Fruit fly (Drosophila melanogaster) whole organism, embryonic: ENCODE measurements around the gene Npc2f.

Experiments used
- Bdp1 ChIP-seq: fragments of 200-800 bp; sonication (Bioruptor generic); optimal IDR thresholded peaks from 3 replicates; lab custom pipeline; 2016; ENCODE audit warnings: missing biosample characterization, missing genetic modification characterization
- Bgb ChIP-seq: fragments of 200-800 bp; sonication (Bioruptor generic); IDR thresholded peaks from 2 replicates; pipeline ENCODE4 v1.3.6; 2022; ENCODE audit warnings: missing biosample characterization, missing genetic modification characterization; ENCODE audit not compliant: partially characterized antibody
- Bteb2 ChIP-seq: fragments of 200-800 bp; sonication (Bioruptor generic); optimal IDR thresholded peaks from 2 replicates; lab custom pipeline; 2016; ENCODE audit warnings: missing biosample characterization, missing genetic modification characterization
- CG10431 ChIP-seq: fragments of 200-800 bp; sonication (Bioruptor generic); optimal IDR thresholded peaks from 3 replicates; lab custom pipeline; 2018; ENCODE audit warnings: missing biosample characterization, mild to moderate bottlenecking, missing genetic modification characterization
- CG11560 ChIP-seq: fragments of 200-800 bp; sonication (Bioruptor generic); IDR thresholded peaks from 3 replicates; pipeline ENCODE4 v1.3.6; 2022; ENCODE audit warnings: missing biosample characterization, missing genetic modification characterization
- CG11696 ChIP-seq: fragments of 200-800 bp; sonication (Bioruptor generic); IDR thresholded peaks from 2 replicates; pipeline ENCODE4 v1.3.6; 2022; ENCODE audit warnings: missing biosample characterization, missing genetic modification characterization
- CG12299 ChIP-seq: fragments of 200-800 bp; sonication (Bioruptor generic); optimal IDR thresholded peaks from 2 replicates; lab custom pipeline; 2018; ENCODE audit warnings: missing biosample characterization, mild to moderate bottlenecking, missing genetic modification characterization
- CG12391 ChIP-seq: fragments of 200-800 bp; sonication (Bioruptor generic); optimal IDR thresholded peaks from 3 replicates; lab custom pipeline; 2018; ENCODE audit warnings: missing biosample characterization, mild to moderate bottlenecking, missing genetic modification characterization, moderate library complexity
- CG13775 ChIP-seq: fragments of 200-800 bp; sonication (Bioruptor generic); optimal IDR thresholded peaks from 3 replicates; lab custom pipeline; 2017; ENCODE audit warnings: missing biosample characterization, mild to moderate bottlenecking, missing genetic modification characterization
- CG17359 ChIP-seq: fragments of 200-800 bp; sonication (Bioruptor generic); optimal IDR thresholded peaks from 3 replicates; lab custom pipeline; 2018; ENCODE audit warnings: missing biosample characterization, mild to moderate bottlenecking, missing genetic modification characterization, moderate library complexity
- CG17568 ChIP-seq: fragments of 200-800 bp; sonication (Bioruptor generic); optimal IDR thresholded peaks from 2 replicates; lab custom pipeline; 2018; ENCODE audit warnings: missing biosample characterization, mild to moderate bottlenecking, missing genetic modification characterization, moderate library complexity
- CG2129 ChIP-seq: fragments of 200-800 bp; sonication (Bioruptor generic); IDR thresholded peaks from 2 replicates; pipeline ENCODE4 v1.3.6; 2022; ENCODE audit warnings: missing biosample characterization, missing genetic modification characterization; ENCODE audit not compliant: partially characterized antibody
- CG2199 ChIP-seq: fragments of 200-800 bp; sonication (Bioruptor generic); IDR thresholded peaks from 3 replicates; pipeline ENCODE4 v1.3.6; 2022; ENCODE audit warnings: missing biosample characterization, missing genetic modification characterization
- CG3281 ChIP-seq: fragments of 200-800 bp; sonication (Bioruptor generic); optimal IDR thresholded peaks from 3 replicates; lab custom pipeline; 2017; ENCODE audit warnings: missing biosample characterization, mild to moderate bottlenecking, missing genetic modification characterization
- CG3847 ChIP-seq: fragments of 200-800 bp; sonication (Bioruptor generic); IDR thresholded peaks from 2 replicates; pipeline ENCODE4 v1.3.6; 2022; ENCODE audit warnings: missing biosample characterization, missing genetic modification characterization
- CG4424 ChIP-seq: fragments of 200-800 bp; sonication (Bioruptor generic); optimal IDR thresholded peaks from 3 replicates; lab custom pipeline; 2016; ENCODE audit warnings: missing biosample characterization, missing genetic modification characterization
- CG8359 ChIP-seq: fragments of 200-800 bp; sonication (Bioruptor generic); optimal IDR thresholded peaks from 2 replicates; lab custom pipeline; 2017; ENCODE audit warnings: missing biosample characterization, mild to moderate bottlenecking, missing genetic modification characterization, borderline replicate concordance
- Chrac-16 ChIP-seq: fragments of 200-800 bp; sonication (Bioruptor generic); optimal IDR thresholded peaks from 3 replicates; lab custom pipeline; 2016; ENCODE audit warnings: missing biosample characterization, missing genetic modification characterization
- Deaf1 ChIP-seq: fragments of 200-800 bp; optimal IDR thresholded peaks from 3 replicates; lab custom pipeline; 2019; ENCODE audit warnings: missing biosample characterization, mild to moderate bottlenecking, missing genetic modification characterization, moderate library complexity
- Doc2 ChIP-seq: fragments of 200-800 bp; sonication (Bioruptor generic); IDR thresholded peaks from 2 replicates; pipeline ENCODE4 v1.3.6; 2022; ENCODE audit warnings: missing biosample characterization, missing genetic modification characterization
- Dref ChIP-seq: fragments of 200-800 bp; sonication (Bioruptor generic); IDR thresholded peaks from 2 replicates; pipeline ENCODE4 v1.3.6; 2022; ENCODE audit warnings: missing biosample characterization, missing genetic modification characterization
- Fer3 ChIP-seq: fragments of 200-800 bp; sonication (Bioruptor generic); optimal IDR thresholded peaks from 2 replicates; lab custom pipeline; 2018; ENCODE audit warnings: missing biosample characterization, mild to moderate bottlenecking, missing genetic modification characterization, moderate library complexity
- HLH54F ChIP-seq: fragments of 200-800 bp; sonication (Bioruptor generic); optimal IDR thresholded peaks from 3 replicates; lab custom pipeline; 2016; ENCODE audit warnings: missing biosample characterization, missing genetic modification characterization
- Mrtf ChIP-seq: fragments of 200-800 bp; sonication (Bioruptor generic); IDR thresholded peaks from 3 replicates; pipeline ENCODE4 v1.3.6; 2022; ENCODE audit warnings: missing biosample characterization, missing genetic modification characterization
- NfI ChIP-seq: fragments of 200-800 bp; sonication (Bioruptor generic); optimal IDR thresholded peaks from 3 replicates; lab custom pipeline; 2018; ENCODE audit warnings: missing biosample characterization, mild to moderate bottlenecking, missing genetic modification characterization, moderate library complexity
- Sox102F ChIP-seq: fragments of 200-800 bp; sonication (Bioruptor generic); optimal IDR thresholded peaks from 2 replicates; lab custom pipeline; 2018; ENCODE audit warnings: missing biosample characterization, mild to moderate bottlenecking, missing genetic modification characterization, moderate library complexity
- Spps ChIP-seq: fragments of 200-800 bp; sonication (Bioruptor generic); optimal IDR thresholded peaks from 2 replicates; lab custom pipeline; 2018; ENCODE audit warnings: missing biosample characterization, mild to moderate bottlenecking, missing genetic modification characterization
- Sry-β ChIP-seq: fragments of 200-800 bp; sonication (Bioruptor generic); optimal IDR thresholded peaks from 2 replicates; lab custom pipeline; 2018; ENCODE audit warnings: missing biosample characterization, mild to moderate bottlenecking, missing genetic modification characterization, moderate library complexity
- ase ChIP-seq: fragments of 200-800 bp; sonication (Bioruptor generic); IDR thresholded peaks from 3 replicates; pipeline ENCODE4 v1.3.6; 2022; ENCODE audit warnings: missing biosample characterization, missing genetic modification characterization
- chif ChIP-seq, 2 experiments: fragments of 200-800 bp; sonication (Bioruptor generic); optimal IDR thresholded peaks; 3 replicates each; lab custom pipeline; 2016; ENCODE audit warnings: missing biosample characterization in 2 of 2, missing genetic modification characterization in 2 of 2
- dimm ChIP-seq: fragments of 200-800 bp; sonication (Bioruptor generic); IDR thresholded peaks from 2 replicates; pipeline ENCODE4 v1.3.6; 2022; ENCODE audit warnings: missing biosample characterization, missing genetic modification characterization
- dm ChIP-seq: fragments of 200-800 bp; sonication (Bioruptor generic); optimal IDR thresholded peaks from 3 replicates; lab custom pipeline; 2016; ENCODE audit warnings: missing biosample characterization, missing genetic modification characterization
- dpn ChIP-seq, 2 experiments: fragments of 200-800 bp; sonication (Bioruptor generic); optimal IDR thresholded peaks; 3 replicates each; lab custom pipeline; 2016; ENCODE audit warnings: missing biosample characterization in 2 of 2, missing genetic modification characterization in 2 of 2
- fu2 ChIP-seq: fragments of 200-800 bp; sonication (Bioruptor generic); optimal IDR thresholded peaks from 2 replicates; lab custom pipeline; 2016; ENCODE audit warnings: missing biosample characterization, missing genetic modification characterization
- gcm ChIP-seq: fragments of 200-800 bp; sonication (Bioruptor generic); optimal IDR thresholded peaks from 2 replicates; lab custom pipeline; 2019; ENCODE audit warnings: missing biosample characterization, mild to moderate bottlenecking, missing genetic modification characterization, moderate library complexity
- gro ChIP-seq: fragments of 200-800 bp; sonication (Bioruptor generic); optimal IDR thresholded peaks from 2 replicates; lab custom pipeline; 2016; ENCODE audit warnings: missing biosample characterization, missing genetic modification characterization
- ind ChIP-seq: fragments of 200-800 bp; sonication (Bioruptor generic); optimal IDR thresholded peaks from 3 replicates; lab custom pipeline; 2016; ENCODE audit warnings: missing biosample characterization, missing genetic modification characterization
- insv ChIP-seq, 2 experiments: fragments of 200-800 bp; sonication (Bioruptor generic); optimal IDR thresholded peaks; 3 replicates each; lab custom pipeline; 2016 to 2018; ENCODE audit warnings: missing biosample characterization in 2 of 2, missing genetic modification characterization in 2 of 2
- jigr1 ChIP-seq: fragments of 200-800 bp; sonication (Bioruptor generic); IDR thresholded peaks from 3 replicates; pipeline ENCODE4 v1.3.6; 2022; ENCODE audit warnings: missing biosample characterization, missing genetic modification characterization
- ken ChIP-seq: fragments of 200-800 bp; sonication (Bioruptor generic); IDR thresholded peaks from 3 replicates; pipeline ENCODE4 v1.3.6; 2022; ENCODE audit warnings: missing biosample characterization, missing genetic modification characterization
- nmo ChIP-seq: fragments of 200-800 bp; sonication (Bioruptor generic); optimal IDR thresholded peaks from 2 replicates; lab custom pipeline; 2018; ENCODE audit warnings: missing biosample characterization, mild to moderate bottlenecking, missing genetic modification characterization, moderate library complexity
- onecut ChIP-seq: fragments of 200-800 bp; sonication (Bioruptor generic); IDR thresholded peaks from 2 replicates; pipeline ENCODE4 v1.3.6; 2022; ENCODE audit warnings: missing biosample characterization, missing genetic modification characterization
- pan ChIP-seq, 4 experiments: fragments of >200 bp in 3 of 4; fragments of 200-800 bp in 1 of 4; sonication (Bioruptor generic) in 1 of 4; optimal IDR thresholded peaks in 3 of 4; IDR thresholded peaks in 1 of 4; 2 replicates each; pipeline versions ENCODE4 v1.3.6 to Lab custom; 2017 to 2022; ENCODE audit warnings: missing biosample characterization in 2 of 4, missing genetic modification characterization in 2 of 4, mixed read lengths in 1 of 4
- row ChIP-seq: fragments of 200-800 bp; sonication (Bioruptor generic); IDR thresholded peaks from 3 replicates; pipeline ENCODE4 v1.3.6; 2022; ENCODE audit warnings: missing biosample characterization, missing genetic modification characterization
- scrt ChIP-seq: fragments of 200-800 bp; sonication (Bioruptor generic); optimal IDR thresholded peaks from 2 replicates; lab custom pipeline; 2018; ENCODE audit warnings: missing biosample characterization, mild to moderate bottlenecking, missing genetic modification characterization, moderate library complexity
- stwl ChIP-seq: fragments of 200-800 bp; sonication (Bioruptor generic); optimal IDR thresholded peaks from 3 replicates; lab custom pipeline; 2018; ENCODE audit warnings: missing biosample characterization, mild to moderate bottlenecking, missing genetic modification characterization, moderate library complexity
- tna ChIP-seq: fragments of 200-800 bp; sonication (Bioruptor generic); IDR thresholded peaks from 2 replicates; pipeline ENCODE4 v1.3.6; 2022; ENCODE audit warnings: missing biosample characterization, missing genetic modification characterization; ENCODE audit not compliant: partially characterized antibody
- twi ChIP-seq: fragments of 200-800 bp; optimal IDR thresholded peaks from 2 replicates; lab custom pipeline; 2019; ENCODE audit warnings: missing biosample characterization, mild to moderate bottlenecking, missing genetic modification characterization, moderate library complexity
- usp ChIP-seq: fragments of >200 bp; optimal IDR thresholded peaks from 2 replicates; lab custom pipeline; 2017; ENCODE audit warnings: missing biosample characterization, missing genetic modification characterization
- zen ChIP-seq: fragments of 200-800 bp; sonication (Bioruptor generic); optimal IDR thresholded peaks from 3 replicates; lab custom pipeline; 2018; ENCODE audit warnings: missing biosample characterization, mild to moderate bottlenecking, missing genetic modification characterization, moderate library complexity

Gene Npc2f

dm6 chr3R:24188619-24189018 lies 50.9 kb downstream of the Npc2f start, which contains the start of gene CG5515 (continued):
- TF ChIP-seq CG12391 (peak; percentile 85), dpn (GFP tag; optimal IDR thresholded peaks at IDR 0.05; lab: Kevin White, UChicago) (peak in 1 of 2 experiments; percentile 82), gro (GFP tag; lab: Kevin White, UChicago) (peak; percentile 73), CG2129 (GFP tag; lab: Robert Waterston, UW) (no peak), fu2 (GFP tag; lab: Kevin White, UChicago) (peak; percentile 87), jigr1 (GFP tag; lab: Robert Waterston, UW) (peak; percentile 34; the same call in 1 of the 3 replicates), onecut (peak; percentile 77), CG13775 (peak; percentile 90), row (peak; percentile 93), Dref (GFP tag; lab: Robert Waterston, UW) (0 out of 2 replicates have a peak, but pooled peaks have one; percentile 31), CG12299 (tag; lab: Kevin White, UChicago) (peak; percentile 28), Bteb2 (peak; percentile 84), chif (GFP tag; optimal IDR thresholded peaks at IDR 0.05; lab: Kevin White, UChicago) (peak; percentile 73 to 79), NfI (peak; percentile 80), CG8359 (GFP tag; lab: Kevin White, UChicago) (no peak), tna (GFP tag; lab: Robert Waterston, UW) (peak; percentile 81), Spps (tag; lab: Kevin White, UChicago) (peak; percentile 20), CG17359 (tag; lab: Kevin White, UChicago) (peak; percentile 50), insv (GFP tag; optimal IDR thresholded peaks at IDR 0.05; lab: Kevin White, UChicago) (no peak), CG17568 (GFP tag; lab: Kevin White, UChicago) (no peak), Bdp1 (GFP tag; lab: Kevin White, UChicago) (peak; percentile 76), ken (GFP tag; lab: Robert Waterston, UW) (peak; percentile 93), CG10431 (GFP tag; lab: Kevin White, UChicago) (no peak), Chrac-16 (peak; percentile 69), twi (tag; lab: Kevin White, UChicago) (peak; percentile 41), Deaf1 (no peak), CG11696 (GFP tag; lab: Robert Waterston, UW) (peak; percentile 36; the same call in 1 of the 2 replicates), Fer3 (peak; percentile 48), ind (GFP tag; lab: Kevin White, UChicago) (peak; percentile 66), scrt (no peak), HLH54F (GFP tag; lab: Kevin White, UChicago) (peak; percentile 88), usp (no peak), ase (peak; percentile 83), zen (tag; lab: Kevin White, UChicago) (peak; percentile 79), Sry-β (no peak), gcm (GFP tag; lab: Kevin White, UChicago) (no peak), CG4424 (peak; percentile 68), pan (optimal IDR thresholded peaks at IDR 0.05; lab: Kevin White, UChicago) (no peak), pan (GFP tag; optimal IDR thresholded peaks at IDR 0.05 in 1 of 2, IDR thresholded peaks at IDR 0.05 in 1 of 2) (peak in 1 of 2 experiments; percentile 82), Doc2 (peak; percentile 75), CG3847 (GFP tag; lab: Robert Waterston, UW) (peak; percentile 91), CG11560 (peak; percentile 64; the same call in 2 of the 3 replicates), CG2199 (GFP tag; lab: Robert Waterston, UW) (no peak), Mrtf (GFP tag; lab: Robert Waterston, UW) (peak; percentile 73), dm (GFP tag; lab: Kevin White, UChicago) (peak; percentile 81), nmo (GFP tag; lab: Kevin White, UChicago) (peak; percentile 87), CG3281 (GFP tag; lab: Kevin White, UChicago) (peak; percentile 60), dimm (GFP tag; lab: Robert Waterston, UW) (peak; percentile 42; the same call in 1 of the 2 replicates), stwl (tag; lab: Kevin White, UChicago) (peak; percentile 84), Sox102F (GFP tag; lab: Kevin White, UChicago) (peak; percentile 88), Bgb (GFP tag; lab: Robert Waterston, UW) (peak; percentile 77)
